Fruit fly (Drosophila melanogaster) whole organism, embryonic: ENCODE data around the gene CG14427.

Experiments
- Antp ChIP-seq: fragments of 200-800 bp; sonication (Bioruptor generic); optimal IDR thresholded peaks from 3 replicates; lab custom pipeline; 2016; ENCODE audit warnings: missing biosample characterization, missing genetic modification characterization
- Atf-2 ChIP-seq: fragments of 200-800 bp; sonication (Bioruptor generic); optimal IDR thresholded peaks from 2 replicates; lab custom pipeline; 2016; ENCODE audit warnings: missing biosample characterization, missing genetic modification characterization
- B-H2 ChIP-seq: fragments of 200-800 bp; sonication (Bioruptor generic); optimal IDR thresholded peaks from 2 replicates; lab custom pipeline; 2018; ENCODE audit warnings: missing biosample characterization, mild to moderate bottlenecking, missing genetic modification characterization
- Bgb ChIP-seq: fragments of 200-800 bp; sonication (Bioruptor generic); IDR thresholded peaks from 2 replicates; pipeline ENCODE4 v1.3.6; 2022; ENCODE audit warnings: missing biosample characterization, missing genetic modification characterization; ENCODE audit not compliant: partially characterized antibody
- CG10565 ChIP-seq: fragments of 200-800 bp; sonication (Bioruptor generic); optimal IDR thresholded peaks from 3 replicates; lab custom pipeline; 2016; ENCODE audit warnings: missing biosample characterization, mild to moderate bottlenecking, missing genetic modification characterization
- CG10654 ChIP-seq: fragments of 200-800 bp; sonication (Bioruptor generic); optimal IDR thresholded peaks from 2 replicates; lab custom pipeline; 2016; ENCODE audit warnings: missing biosample characterization, missing genetic modification characterization
- CG11695 ChIP-seq: fragments of 200-800 bp; sonication (Bioruptor generic); IDR thresholded peaks from 3 replicates; pipeline ENCODE4 v1.3.6; 2022; ENCODE audit warnings: missing biosample characterization, missing genetic modification characterization
- CG15073 ChIP-seq: fragments of 200-800 bp; sonication (Bioruptor generic); optimal IDR thresholded peaks from 2 replicates; lab custom pipeline; 2016; ENCODE audit warnings: missing biosample characterization, missing genetic modification characterization
- CG15479 ChIP-seq: fragments of 200-800 bp; sonication (Bioruptor generic); optimal IDR thresholded peaks from 3 replicates; lab custom pipeline; 2019; ENCODE audit warnings: missing biosample characterization, mild to moderate bottlenecking, missing genetic modification characterization, moderate library complexity
- CG30431 ChIP-seq: fragments of 200-800 bp; sonication (Bioruptor generic); optimal IDR thresholded peaks from 2 replicates; lab custom pipeline; 2017; ENCODE audit warnings: missing biosample characterization, missing genetic modification characterization
- CG4282 ChIP-seq: fragments of 200-800 bp; sonication (Bioruptor generic); optimal IDR thresholded peaks from 2 replicates; lab custom pipeline; 2016; ENCODE audit warnings: missing biosample characterization, missing genetic modification characterization
- CG4854 ChIP-seq: fragments of 200-800 bp; sonication (Bioruptor generic); optimal IDR thresholded peaks from 2 replicates; lab custom pipeline; 2016; ENCODE audit warnings: missing biosample characterization, missing genetic modification characterization, inconsistent platforms
- CG6689 ChIP-seq: fragments of 200-800 bp; sonication (Bioruptor generic); IDR thresholded peaks from 2 replicates; pipeline ENCODE4 v1.3.6; 2022; ENCODE audit warnings: missing biosample characterization, missing genetic modification characterization
- CG7987 ChIP-seq: fragments of 200-800 bp; sonication (Bioruptor generic); optimal IDR thresholded peaks from 2 replicates; lab custom pipeline; 2018; ENCODE audit warnings: missing biosample characterization, mild to moderate bottlenecking, missing genetic modification characterization, moderate library complexity
- CG8765 ChIP-seq: fragments of 200-800 bp; sonication (Bioruptor generic); IDR thresholded peaks from 2 replicates; pipeline ENCODE4 v1.3.6; 2022; ENCODE audit warnings: missing biosample characterization, missing genetic modification characterization
- Chrac-16 ChIP-seq: fragments of 200-800 bp; sonication (Bioruptor generic); optimal IDR thresholded peaks from 3 replicates; lab custom pipeline; 2016; ENCODE audit warnings: missing biosample characterization, missing genetic modification characterization
- Fer1 ChIP-seq: fragments of 200-800 bp; sonication (Bioruptor generic); optimal IDR thresholded peaks from 2 replicates; lab custom pipeline; 2017; ENCODE audit warnings: missing biosample characterization, mild to moderate bottlenecking, missing genetic modification characterization
- Hey ChIP-seq: fragments of 200-800 bp; sonication (Bioruptor generic); optimal IDR thresholded peaks from 3 replicates; lab custom pipeline; 2018; ENCODE audit warnings: missing biosample characterization, mild to moderate bottlenecking, missing genetic modification characterization
- Hr3 ChIP-seq: fragments of 200-800 bp; sonication (Bioruptor generic); optimal IDR thresholded peaks from 3 replicates; lab custom pipeline; 2016; ENCODE audit warnings: missing biosample characterization, missing genetic modification characterization
- Lpt ChIP-seq: fragments of >200 bp; optimal IDR thresholded peaks from 2 replicates; lab custom pipeline; 2018; ENCODE audit warnings: missing biosample characterization, missing genetic modification characterization
- Mad ChIP-seq: fragments of 200-800 bp; sonication (Bioruptor generic); optimal IDR thresholded peaks from 2 replicates; lab custom pipeline; 2016; ENCODE audit warnings: missing biosample characterization, missing genetic modification characterization
- NFAT ChIP-seq: fragments of 200-800 bp; sonication (Bioruptor generic); IDR thresholded peaks from 2 replicates; pipeline ENCODE4 v1.3.6; 2022; ENCODE audit warnings: missing biosample characterization, missing genetic modification characterization
- Nf-YB ChIP-seq: fragments of 200-800 bp; sonication (Bioruptor generic); optimal IDR thresholded peaks from 3 replicates; lab custom pipeline; 2019; ENCODE audit warnings: missing biosample characterization, mild to moderate bottlenecking, missing genetic modification characterization, moderate library complexity
- PHDP ChIP-seq: fragments of 200-800 bp; sonication (Bioruptor generic); optimal IDR thresholded peaks from 3 replicates; lab custom pipeline; 2018; ENCODE audit warnings: missing biosample characterization, mild to moderate bottlenecking, missing genetic modification characterization, moderate library complexity
- Ptx1 ChIP-seq: fragments of 200-800 bp; sonication (Bioruptor generic); IDR thresholded peaks from 2 replicates; pipeline ENCODE4 v1.3.6; 2022; ENCODE audit warnings: missing biosample characterization, missing genetic modification characterization
- Six4 ChIP-seq: fragments of 200-800 bp; sonication (Bioruptor generic); optimal IDR thresholded peaks from 2 replicates; lab custom pipeline; 2016; ENCODE audit warnings: missing biosample characterization, missing genetic modification characterization
- Sox100B ChIP-seq: fragments of 200-800 bp; sonication (Bioruptor generic); optimal IDR thresholded peaks from 3 replicates; lab custom pipeline; 2018; ENCODE audit warnings: missing biosample characterization, mild to moderate bottlenecking, missing genetic modification characterization
- Sox102F ChIP-seq: fragments of 200-800 bp; sonication (Bioruptor generic); optimal IDR thresholded peaks from 2 replicates; lab custom pipeline; 2018; ENCODE audit warnings: missing biosample characterization, mild to moderate bottlenecking, missing genetic modification characterization, moderate library complexity
- YL-1 ChIP-seq: fragments of 200-800 bp; sonication (Bioruptor generic); optimal IDR thresholded peaks from 3 replicates; lab custom pipeline; 2017; ENCODE audit warnings: missing biosample characterization, mild to moderate bottlenecking, missing genetic modification characterization
- ab ChIP-seq: fragments of 200-800 bp; sonication (Bioruptor generic); optimal IDR thresholded peaks from 2 replicates; lab custom pipeline; 2016; ENCODE audit warnings: missing biosample characterization, missing genetic modification characterization
- amos ChIP-seq: fragments of 200-800 bp; sonication (Bioruptor generic); IDR thresholded peaks from 2 replicates; pipeline ENCODE4 v1.3.6; 2022; ENCODE audit warnings: missing biosample characterization, missing genetic modification characterization; ENCODE audit not compliant: partially characterized antibody
- bigmax ChIP-seq: fragments of 200-800 bp; sonication (Bioruptor generic); optimal IDR thresholded peaks from 2 replicates; lab custom pipeline; 2018; ENCODE audit warnings: missing biosample characterization, mild to moderate bottlenecking, missing genetic modification characterization
- cg ChIP-seq: fragments of 200-800 bp; sonication (Bioruptor generic); optimal IDR thresholded peaks from 3 replicates; lab custom pipeline; 2019; ENCODE audit warnings: missing biosample characterization, mild to moderate bottlenecking, missing genetic modification characterization, moderate library complexity
- crol ChIP-seq: fragments of 200-800 bp; sonication (Bioruptor generic); IDR thresholded peaks from 2 replicates; pipeline ENCODE4 v1.3.6; 2022; ENCODE audit warnings: missing biosample characterization, missing genetic modification characterization
- danr ChIP-seq: fragments of 200-800 bp; sonication (Bioruptor generic); IDR thresholded peaks from 2 replicates; pipeline ENCODE4 v1.3.6; 2022; ENCODE audit warnings: missing biosample characterization, missing genetic modification characterization
- dysf ChIP-seq: fragments of 200-800 bp; sonication (Bioruptor generic); IDR thresholded peaks from 3 replicates; pipeline ENCODE4 v1.3.6; 2022; ENCODE audit warnings: missing biosample characterization, missing genetic modification characterization
- esg ChIP-seq: fragments of 200-800 bp; sonication (Bioruptor generic); conservative IDR thresholded peaks from 2 replicates; pipeline ENCODE4 v1.3.6; 2022; ENCODE audit warnings: missing biosample characterization, missing genetic modification characterization
- fru ChIP-seq: fragments of >200 bp; optimal IDR thresholded peaks from 2 replicates; lab custom pipeline; 2017
- hbn ChIP-seq: fragments of 200-800 bp; sonication (Bioruptor generic); IDR thresholded peaks from 2 replicates; pipeline ENCODE4 v1.3.6; 2022; ENCODE audit warnings: missing biosample characterization, missing genetic modification characterization; ENCODE audit not compliant: partially characterized antibody
- jigr1 ChIP-seq: fragments of 200-800 bp; sonication (Bioruptor generic); IDR thresholded peaks from 3 replicates; pipeline ENCODE4 v1.3.6; 2022; ENCODE audit warnings: missing biosample characterization, missing genetic modification characterization
- kni ChIP-seq: fragments of 200-800 bp; sonication (Bioruptor generic); optimal IDR thresholded peaks from 3 replicates; lab custom pipeline; 2017; ENCODE audit warnings: mild to moderate bottlenecking, missing biosample characterization, missing genetic modification reagents, missing genetic modification characterization
- lmd ChIP-seq: fragments of 200-800 bp; sonication (Bioruptor generic); IDR thresholded peaks from 2 replicates; pipeline ENCODE4 v1.3.6; 2022; ENCODE audit warnings: missing biosample characterization, missing genetic modification characterization
- maf-S ChIP-seq: fragments of 200-800 bp; sonication (Bioruptor generic); optimal IDR thresholded peaks from 2 replicates; lab custom pipeline; 2016; ENCODE audit warnings: missing biosample characterization, missing genetic modification characterization
- nerfin-1 ChIP-seq: fragments of 200-800 bp; sonication (Bioruptor generic); optimal IDR thresholded peaks from 3 replicates; lab custom pipeline; 2019; ENCODE audit warnings: missing biosample characterization, mild to moderate bottlenecking, missing genetic modification characterization, moderate library complexity
- pzg ChIP-seq: fragments of 200-800 bp; sonication (Bioruptor generic); optimal IDR thresholded peaks from 3 replicates; lab custom pipeline; 2018; ENCODE audit warnings: missing biosample characterization, mild to moderate bottlenecking, missing genetic modification characterization, moderate library complexity
- rib ChIP-seq: fragments of 200-800 bp; sonication (Bioruptor generic); IDR thresholded peaks from 2 replicates; pipeline ENCODE4 v1.3.6; 2022; ENCODE audit warnings: missing biosample characterization, missing genetic modification characterization
- sens-2 ChIP-seq: fragments of 200-800 bp; sonication (Bioruptor generic); IDR thresholded peaks from 2 replicates; pipeline ENCODE4 v1.3.6; 2022; ENCODE audit warnings: missing biosample characterization, missing genetic modification characterization
- sob ChIP-seq: fragments of 200-800 bp; sonication (Bioruptor generic); IDR thresholded peaks from 2 replicates; pipeline ENCODE4 v1.3.6; 2022; ENCODE audit warnings: missing biosample characterization, missing genetic modification characterization
- toy ChIP-seq: fragments of 200-800 bp; sonication (Bioruptor generic); IDR thresholded peaks from 2 replicates; pipeline ENCODE4 v1.3.6; 2022; ENCODE audit warnings: missing biosample characterization, missing genetic modification characterization
- vnd ChIP-seq: fragments of 200-800 bp; sonication (Bioruptor generic); IDR thresholded peaks from 3 replicates; pipeline ENCODE4 v1.3.6; 2022; ENCODE audit warnings: missing biosample characterization, missing genetic modification characterization; ENCODE audit not compliant: partially characterized antibody

The CG14427 gene

dm6 chrX:7000444-7001134, 39.8 kb upstream of the CG14427 start (continued):
- no peak for TF ChIP-seq CG8765 (GFP tag; lab: Robert Waterston, UW)
- TF ChIP-seq Mad (GFP tag; lab: Kevin White, UChicago): no peak
- peak; percentile 16 for TF ChIP-seq Six4 (GFP tag; lab: Kevin White, UChicago)
- TF ChIP-seq Chrac-16 (GFP tag; lab: Kevin White, UChicago): no peak
- TF ChIP-seq sens-2 (GFP tag; lab: Robert Waterston, UW): no peak
- TF ChIP-seq CG10565: no peak
- no peak for TF ChIP-seq pzg (GFP tag; lab: Kevin White, UChicago)
- TF ChIP-seq esg (GFP tag; lab: Robert Waterston, UW): no peak
- TF ChIP-seq danr (GFP tag; lab: Robert Waterston, UW): no peak
- TF ChIP-seq lmd (GFP tag; lab: Robert Waterston, UW): no peak
- no peak for TF ChIP-seq dysf (GFP tag; lab: Robert Waterston, UW)
- peak; percentile 8; the same call in 1 of the 2 replicates for TF ChIP-seq Bgb
- no peak for TF ChIP-seq rib (GFP tag; lab: Robert Waterston, UW)
- no peak for TF ChIP-seq kni (GFP tag; lab: Kevin White, UChicago)
- TF ChIP-seq CG7987 (GFP tag; lab: Kevin White, UChicago): no peak
- TF ChIP-seq toy: no peak
- peak; percentile 59 for TF ChIP-seq Sox100B
- no peak for TF ChIP-seq NFAT (GFP tag; lab: Robert Waterston, UW)
- TF ChIP-seq hbn (GFP tag; lab: Robert Waterston, UW): no peak
- peak; percentile 42 for TF ChIP-seq Hr3 (GFP tag; lab: Kevin White, UChicago)
- no peak for TF ChIP-seq CG4282 (GFP tag; lab: Kevin White, UChicago)
- 0 out of 2 replicates have a peak, but pooled peaks have one; percentile 19 for TF ChIP-seq crol (GFP tag; lab: Robert Waterston, UW)
- TF ChIP-seq CG11695 (GFP tag; lab: Robert Waterston, UW): peak; percentile 57; the same call in 2 of the 3 replicates
- peak; percentile 15 for TF ChIP-seq cg (GFP tag; lab: Kevin White, UChicago)
- no peak for TF ChIP-seq YL-1 (GFP tag; lab: Kevin White, UChicago)

- TF ChIP-seq sob (0 out of 2 replicates have a peak, but pooled peaks have one; percentile 49), B-H2 (GFP tag; lab: Kevin White, UChicago) (no peak), CG6689 (peak; percentile 56; the same call in 1 of the 2 replicates), CG10654 (GFP tag; lab: Kevin White, UChicago) (no peak), CG4854 (GFP tag; lab: Kevin White, UChicago) (no peak), Lpt (GFP tag; lab: Kevin White, UChicago) (no peak), Fer1 (peak; percentile 60), ab (GFP tag; lab: Kevin White, UChicago) (no peak), Ptx1 (GFP tag; lab: Robert Waterston, UW) (peak; percentile 51; the same call in 1 of the 2 replicates), jigr1 (GFP tag; lab: Robert Waterston, UW) (no peak), maf-S (GFP tag; lab: Kevin White, UChicago) (no peak), CG15073 (no peak), bigmax (GFP tag; lab: Kevin White, UChicago) (no peak), Antp (GFP tag; lab: Kevin White, UChicago) (no peak), CG30431 (no peak), Nf-YB (GFP tag; lab: Kevin White, UChicago) (no peak), nerfin-1 (no peak), danr (GFP tag; lab: Robert Waterston, UW) (no peak), vnd (no peak), fru (lab: Kevin White, UChicago) (no peak), Hey (tag; lab: Kevin White, UChicago) (no peak), PHDP (tag; lab: Kevin White, UChicago) (peak; percentile 23), Sox102F (GFP tag; lab: Kevin White, UChicago) (peak; percentile 53), CG15479 (GFP tag; lab: Kevin White, UChicago) (peak; percentile 42), amos (GFP tag; lab: Robert Waterston, UW) (no peak), Atf-2 (GFP tag; lab: Kevin White, UChicago) (no peak)
Observed at dm6 chrX:7001135-7001769, 39.2 kb upstream of the CG14427 start.
